Worm (Caenorhabditis elegans): Measurements from ENCODE around the gene dos-2.

dos-2 gene

DNA sequence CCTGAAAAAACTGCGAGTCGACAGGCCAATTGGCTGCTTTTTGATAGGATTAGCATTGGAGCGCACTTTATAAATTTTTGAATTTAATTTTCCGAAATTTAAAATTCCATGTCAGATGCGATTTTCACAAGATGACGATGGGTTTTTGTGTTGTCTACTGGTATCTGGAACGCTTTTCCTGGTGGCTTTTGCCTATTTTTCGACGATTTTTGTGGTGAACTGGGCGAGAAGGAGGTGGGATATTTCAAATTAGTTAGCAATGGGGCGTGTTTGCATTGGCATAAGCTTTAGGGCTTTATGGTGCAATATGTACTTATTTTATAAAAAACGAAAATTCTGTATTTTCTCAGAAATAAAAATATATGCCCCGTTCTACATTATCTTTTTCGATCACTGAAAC is 3.9 kb upstream of the dos-2 start, which contains the start of gene K10G6.9:
TSS of gene K10G6.9 (plus strand) at position 110 of the 400 bp plus-strand sequence.
- no peak for TF ChIP-seq aly-2 (tag; optimal IDR thresholded peaks at IDR 0.05)
- TF ChIP-seq ceh-28 (tag; optimal IDR thresholded peaks at IDR 0.05), result peak; percentile 22

DNA sequence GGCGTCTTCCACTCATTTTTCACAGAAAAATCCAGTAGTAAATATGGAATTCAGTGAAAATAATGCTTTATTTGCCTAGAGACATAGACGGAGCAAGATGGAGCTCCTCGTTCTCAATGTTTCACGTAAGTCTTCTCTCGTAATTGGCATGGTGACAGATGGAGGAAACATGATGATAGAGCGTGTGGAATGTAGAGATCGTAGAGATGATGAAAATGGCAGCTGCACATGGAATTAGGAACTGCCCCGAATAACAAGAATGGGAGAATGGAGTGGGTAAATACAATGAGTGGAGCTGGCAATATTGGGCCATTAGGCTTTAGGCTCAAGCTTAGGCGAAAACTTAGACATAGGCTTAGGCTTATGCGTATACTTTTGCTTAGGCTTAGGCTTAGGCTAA is 1.1 kb upstream of the dos-2 start, which contains the start of gene cank-26:
TSS of gene cank-26 (minus strand) at position 113 of the 400 bp plus-strand sequence.
- TF ChIP-seq zag-1 (tag; optimal IDR thresholded peaks at IDR 0.05), result no peak
- no peak for TF ChIP-seq fkh-10 (GFP tag; optimal IDR thresholded peaks at IDR 0.05)
- TF ChIP-seq pqm-1 (tag; optimal IDR thresholded peaks at IDR 0.05), result no peak
- TF ChIP-seq mdl-1 (tag; optimal IDR thresholded peaks at IDR 0.05), result no peak
- no peak for TF ChIP-seq nhr-12 (tag; optimal IDR thresholded peaks at IDR 0.05)
- TF ChIP-seq nhr-77 (tag; optimal IDR thresholded peaks at IDR 0.05), result no peak
- no peak for TF ChIP-seq nhr-43 (tag; optimal IDR thresholded peaks at IDR 0.05; ENCODE audit: poor library complexity, severe bottlenecking)
- no peak for TF ChIP-seq eor-1 (tag; optimal IDR thresholded peaks at IDR 0.05)
- TF ChIP-seq egl-5 (tag; optimal IDR thresholded peaks at IDR 0.05), result no peak
- no peak for TF ChIP-seq fkh-2 (tag; optimal IDR thresholded peaks at IDR 0.05)
- TF ChIP-seq ceh-82 (tag; optimal IDR thresholded peaks at IDR 0.05), result no peak
- no peak for TF ChIP-seq sea-2 (GFP tag; optimal IDR thresholded peaks at IDR 0.05)
- TF ChIP-seq lin-15B (tag; optimal IDR thresholded peaks at IDR 0.05), result no peak
- TF ChIP-seq egl-27 (tag; optimal IDR thresholded peaks at IDR 0.05), result no peak
- TF ChIP-seq mml-1 (tag; optimal IDR thresholded peaks at IDR 0.05), result no peak
- no peak for TF ChIP-seq nhr-76 (tag; optimal IDR thresholded peaks at IDR 0.05)
- no peak for TF ChIP-seq hmg-11 (tag; optimal IDR thresholded peaks at IDR 0.05)
- TF ChIP-seq pha-4 (tag; optimal IDR thresholded peaks at IDR 0.05), result no peak
- TF ChIP-seq ceh-16 (tag; optimal IDR thresholded peaks at IDR 0.05), result no peak

- TF ChIP-seq R02D3.7 (tag; optimal IDR thresholded peaks at IDR 0.05) (no peak), nhr-76 (tag; optimal IDR thresholded peaks at IDR 0.05) (no peak), ceh-82 (tag; optimal IDR thresholded peaks at IDR 0.05) (no peak), lin-15B (tag; optimal IDR thresholded peaks at IDR 0.05) (no peak), ztf-4 (tag; optimal IDR thresholded peaks at IDR 0.05) (no peak), skn-1 (tag; optimal IDR thresholded peaks at IDR 0.05) (no peak), mml-1 (tag; optimal IDR thresholded peaks at IDR 0.05) (no peak), mdl-1 (tag; optimal IDR thresholded peaks at IDR 0.05) (no peak), hmg-11 (tag; optimal IDR thresholded peaks at IDR 0.05) (no peak), nhr-12 (tag; optimal IDR thresholded peaks at IDR 0.05) (no peak), nhr-28 (tag; optimal IDR thresholded peaks at IDR 0.05) (no peak)
These were observed 2.2 kb downstream of the dos-2 start for ce11 chrII:3978198-3978597.

- TF ChIP-seq elt-1 (tag; optimal IDR thresholded peaks at IDR 0.05) (no peak), tbx-2 (tag; optimal IDR thresholded peaks at IDR 0.05) (no peak), nhr-12 (tag; optimal IDR thresholded peaks at IDR 0.05) (no peak), nhr-23 (tag; optimal IDR thresholded peaks at IDR 0.05) (no peak), unc-62 (GFP tag; optimal IDR thresholded peaks at IDR 0.05) (no peak), nhr-67 (tag; optimal IDR thresholded peaks at IDR 0.05) (no peak), R02D3.7 (tag; optimal IDR thresholded peaks at IDR 0.05) (no peak), nhr-11 (tag; optimal IDR thresholded peaks at IDR 0.05) (no peak), fkh-2 (tag; optimal IDR thresholded peaks at IDR 0.05) (no peak), ceh-16 (tag; optimal IDR thresholded peaks at IDR 0.05) (no peak)
These were observed 4.3 kb downstream of the dos-2 start for ce11 chrII:3980373-3980772.

DNA sequence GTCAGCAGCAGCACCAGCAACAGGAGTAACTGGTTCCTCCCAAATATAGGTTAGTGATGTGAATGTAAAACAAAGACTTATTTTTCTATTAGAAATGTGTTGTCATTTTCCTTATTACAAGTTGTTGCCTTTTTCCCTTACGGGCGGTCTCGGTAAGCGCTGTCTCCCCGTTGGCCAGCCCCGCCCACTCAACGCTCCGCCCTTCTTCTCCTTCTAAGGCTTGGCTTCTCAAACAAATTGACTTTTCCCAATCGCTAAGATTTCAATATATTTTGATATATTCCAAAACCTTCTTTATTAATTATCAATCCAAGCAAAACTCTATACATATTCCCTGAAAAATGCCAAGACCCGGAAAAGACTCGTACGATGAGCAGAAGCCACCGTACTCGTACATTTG is 6.3 kb downstream of the dos-2 start, which contains the start of gene lin-31:
TSS of gene lin-31 (plus strand) at position 237 of the 400 bp plus-strand sequence.
- TF ChIP-seq nfya-1 (tag; optimal IDR thresholded peaks at IDR 0.05; ENCODE audit: insufficient read depth), result peak; percentile 76
- TF ChIP-seq hmg-11 (tag; optimal IDR thresholded peaks at IDR 0.05), result no peak

ce11 chrII:3984242-3984641 is 8.2 kb downstream of the dos-2 start:
- no peak for TF ChIP-seq fos-1 (tag; optimal IDR thresholded peaks at IDR 0.05)
- no peak for TF ChIP-seq eor-1 (tag; optimal IDR thresholded peaks at IDR 0.05)
- no peak for TF ChIP-seq nhr-11 (tag; optimal IDR thresholded peaks at IDR 0.05)
- no peak for TF ChIP-seq unc-62 (GFP tag; optimal IDR thresholded peaks at IDR 0.05)

All from whole organism, L3 larva.